Fruit fly (Drosophila melanogaster) whole organism, prepupa: ENCODE measurements around the gene CG3407.

Source experiments
- Blimp-1 ChIP-seq: fragments of 200-800 bp; sonication (Bioruptor generic); optimal IDR thresholded peaks from 3 replicates; lab custom pipeline; 2017; ENCODE audit warnings: missing biosample characterization, missing genetic modification characterization, mild to moderate bottlenecking, moderate library complexity, missing genetic modification reagents
- CG10631 ChIP-seq: fragments of 200-800 bp; sonication (Bioruptor generic); optimal IDR thresholded peaks from 2 replicates; lab custom pipeline; 2016; ENCODE audit warnings: missing biosample characterization, missing genetic modification characterization
- CG10669 ChIP-seq: fragments of 200-800 bp; sonication (Bioruptor generic); optimal IDR thresholded peaks from 3 replicates; lab custom pipeline; 2018; ENCODE audit warnings: missing biosample characterization, mild to moderate bottlenecking, missing genetic modification characterization, moderate library complexity
- CG11294 ChIP-seq: fragments of 200-800 bp; sonication (Bioruptor generic); IDR thresholded peaks from 2 replicates; pipeline ENCODE4 v1.3.6; 2022; ENCODE audit warnings: missing biosample characterization, missing genetic modification characterization
- CG11762 ChIP-seq: fragments of 200-800 bp; sonication (Bioruptor generic); optimal IDR thresholded peaks from 3 replicates; lab custom pipeline; 2016; ENCODE audit warnings: missing biosample characterization, missing genetic modification characterization; ENCODE audit not compliant: insufficient read depth
- CG11902 ChIP-seq: fragments of 200-800 bp; sonication (Bioruptor generic); optimal IDR thresholded peaks from 3 replicates; lab custom pipeline; 2016; ENCODE audit warnings: missing biosample characterization, missing genetic modification characterization
- CG15336 ChIP-seq: fragments of 200-800 bp; sonication (Bioruptor generic); IDR thresholded peaks from 2 replicates; pipeline ENCODE4 v1.3.6; 2022; ENCODE audit warnings: missing biosample characterization, missing genetic modification characterization
- CG16779 ChIP-seq: fragments of 200-800 bp; sonication (Bioruptor generic); optimal IDR thresholded peaks from 3 replicates; lab custom pipeline; 2017; ENCODE audit warnings: missing biosample characterization, mild to moderate bottlenecking, missing genetic modification characterization
- CG3032 ChIP-seq: fragments of 200-800 bp; optimal IDR thresholded peaks from 2 replicates; lab custom pipeline; 2019; ENCODE audit warnings: missing biosample characterization, mild to moderate bottlenecking, missing genetic modification characterization, moderate library complexity
- CG32006 ChIP-seq: fragments of 200-800 bp; sonication (Bioruptor generic); optimal IDR thresholded peaks from 3 replicates; lab custom pipeline; 2017; ENCODE audit warnings: missing biosample characterization, mild to moderate bottlenecking, missing genetic modification characterization
- CG34406 ChIP-seq: fragments of 200-800 bp; sonication (Bioruptor generic); optimal IDR thresholded peaks from 3 replicates; lab custom pipeline; 2016; ENCODE audit warnings: missing biosample characterization, missing genetic modification characterization
- CG3919 ChIP-seq: fragments of 200-800 bp; sonication (Bioruptor generic); optimal IDR thresholded peaks from 3 replicates; lab custom pipeline; 2016; ENCODE audit warnings: missing biosample characterization, missing genetic modification characterization
- CG6163 ChIP-seq: fragments of 200-800 bp; sonication (Bioruptor generic); IDR thresholded peaks from 3 replicates; pipeline ENCODE4 v1.3.6; 2022; ENCODE audit warnings: missing biosample characterization, missing genetic modification characterization
- CG6276 ChIP-seq: fragments of 200-800 bp; sonication (Bioruptor generic); optimal IDR thresholded peaks from 2 replicates; lab custom pipeline; 2017; ENCODE audit warnings: missing biosample characterization, mild to moderate bottlenecking, missing genetic modification characterization
- CG6808 ChIP-seq: fragments of 200-800 bp; sonication (Bioruptor generic); optimal IDR thresholded peaks from 3 replicates; lab custom pipeline; 2017; ENCODE audit warnings: missing biosample characterization, missing genetic modification characterization, mild to moderate bottlenecking, moderate library complexity, missing genetic modification reagents
- CG6854 ChIP-seq: fragments of 200-800 bp; sonication (Bioruptor generic); optimal IDR thresholded peaks from 2 replicates; lab custom pipeline; 2017; ENCODE audit warnings: missing biosample characterization, mild to moderate bottlenecking, missing genetic modification characterization
- CG7368 ChIP-seq: fragments of 200-800 bp; sonication (Bioruptor generic); optimal IDR thresholded peaks from 3 replicates; lab custom pipeline; 2016; ENCODE audit warnings: missing biosample characterization, missing genetic modification characterization
- CG8119 ChIP-seq: fragments of 200-800 bp; sonication (Bioruptor generic); IDR thresholded peaks from 3 replicates; pipeline ENCODE4 v1.3.6; 2022; ENCODE audit warnings: missing biosample characterization, missing genetic modification characterization
- CG8319 ChIP-seq: fragments of 200-800 bp; sonication (Bioruptor generic); optimal IDR thresholded peaks from 3 replicates; lab custom pipeline; 2016; ENCODE audit warnings: missing biosample characterization, missing genetic modification characterization
- CG8632 ChIP-seq: fragments of 200-800 bp; sonication (Bioruptor generic); optimal IDR thresholded peaks from 3 replicates; lab custom pipeline; 2016; ENCODE audit warnings: missing biosample characterization, missing genetic modification characterization
- CG9139 ChIP-seq: fragments of 200-800 bp; sonication (Bioruptor generic); optimal IDR thresholded peaks from 3 replicates; lab custom pipeline; 2017; ENCODE audit warnings: missing biosample characterization, mild to moderate bottlenecking, missing genetic modification characterization
- Eip78C ChIP-seq: fragments of 200-800 bp; sonication (Bioruptor generic); peaks from one replicate; lab custom pipeline; 2016; ENCODE audit warnings: missing biosample characterization, missing genetic modification characterization
- Eip93F ChIP-seq: fragments of 200-800 bp; sonication (Bioruptor generic); optimal IDR thresholded peaks from 2 replicates; lab custom pipeline; 2016; ENCODE audit warnings: missing biosample characterization, mild to moderate bottlenecking, missing genetic modification characterization
- Ets96B ChIP-seq: fragments of 200-800 bp; optimal IDR thresholded peaks from 2 replicates; lab custom pipeline; 2019; ENCODE audit warnings: missing biosample characterization, mild to moderate bottlenecking, missing genetic modification characterization, moderate library complexity
- Gug ChIP-seq: fragments of 200-800 bp; sonication (Bioruptor generic); IDR thresholded peaks from 2 replicates; pipeline ENCODE4 v1.3.6; 2022; ENCODE audit warnings: missing biosample characterization, missing genetic modification characterization
- Hr38 ChIP-seq: sonication (Bioruptor generic); optimal IDR thresholded peaks from 2 replicates; lab custom pipeline; 2016; ENCODE audit warnings: missing biosample characterization, missing genetic modification characterization
- Hr39 ChIP-seq: fragments of 200-800 bp; sonication (Bioruptor generic); optimal IDR thresholded peaks from 2 replicates; lab custom pipeline; 2016; ENCODE audit warnings: missing biosample characterization, missing genetic modification characterization
- Hr4 ChIP-seq: fragments of 200-800 bp; sonication (Bioruptor generic); optimal IDR thresholded peaks from 3 replicates; lab custom pipeline; 2016; ENCODE audit warnings: missing biosample characterization, missing genetic modification characterization
- Lpt ChIP-seq: fragments of 200-800 bp; sonication (Bioruptor generic); optimal IDR thresholded peaks from 3 replicates; lab custom pipeline; 2016; ENCODE audit warnings: missing biosample characterization, missing genetic modification characterization
- Smox ChIP-seq: fragments of 200-800 bp; sonication (Bioruptor generic); optimal IDR thresholded peaks from 3 replicates; lab custom pipeline; 2016; ENCODE audit warnings: missing biosample characterization, missing genetic modification characterization
- Sox102F ChIP-seq: fragments of 200-800 bp; sonication (Bioruptor generic); optimal IDR thresholded peaks from 2 replicates; lab custom pipeline; 2016; ENCODE audit warnings: missing biosample characterization, mild to moderate bottlenecking, missing genetic modification characterization
- Sox15 ChIP-seq: fragments of 200-800 bp; sonication (Bioruptor generic); optimal IDR thresholded peaks from 3 replicates; lab custom pipeline; 2016; ENCODE audit warnings: missing biosample characterization, missing genetic modification characterization
- achi ChIP-seq: fragments of 200-800 bp; sonication (Bioruptor generic); optimal IDR thresholded peaks from 3 replicates; lab custom pipeline; 2016; ENCODE audit warnings: missing biosample characterization, missing genetic modification characterization
- acj6 ChIP-seq: fragments of 200-800 bp; sonication (Bioruptor generic); optimal IDR thresholded peaks from 3 replicates; lab custom pipeline; 2016; ENCODE audit warnings: missing biosample characterization, missing genetic modification characterization
- cyc ChIP-seq: fragments of 200-800 bp; sonication (Bioruptor generic); optimal IDR thresholded peaks from 3 replicates; lab custom pipeline; 2016; ENCODE audit warnings: missing biosample characterization, missing genetic modification characterization
- dac ChIP-seq: fragments of 200-800 bp; sonication (Bioruptor generic); optimal IDR thresholded peaks from 2 replicates; lab custom pipeline; 2017; ENCODE audit warnings: missing biosample characterization, mild to moderate bottlenecking, missing genetic modification characterization
- eg ChIP-seq: fragments of 200-800 bp; sonication (Bioruptor generic); IDR thresholded peaks from 3 replicates; pipeline ENCODE4 v1.3.6; 2022; ENCODE audit warnings: missing biosample characterization, missing genetic modification characterization
- esn ChIP-seq: fragments of 200-800 bp; sonication (Bioruptor generic); optimal IDR thresholded peaks from 2 replicates; lab custom pipeline; 2016; ENCODE audit warnings: missing biosample characterization, mild to moderate bottlenecking, missing genetic modification characterization, moderate library complexity
- fd85E ChIP-seq: fragments of 200-800 bp; sonication (Bioruptor generic); optimal IDR thresholded peaks from 3 replicates; lab custom pipeline; 2016; ENCODE audit warnings: missing biosample characterization, missing genetic modification characterization
- spab ChIP-seq: fragments of 200-800 bp; sonication (Bioruptor generic); optimal IDR thresholded peaks from 2 replicates; lab custom pipeline; 2017; ENCODE audit warnings: missing biosample characterization, mild to moderate bottlenecking, missing genetic modification characterization, missing genetic modification reagents
- ss ChIP-seq, 2 experiments: fragments of 200-800 bp; sonication (Bioruptor generic); optimal IDR thresholded peaks; 2 replicates in 1 of 2; 3 replicates in 1 of 2; lab custom pipeline; 2017 to 2018; ENCODE audit warnings: mild to moderate bottlenecking in 2 of 2, missing biosample characterization in 2 of 2, missing genetic modification characterization in 2 of 2, moderate library complexity in 1 of 2
- svp ChIP-seq: fragments of 200-800 bp; sonication (Bioruptor generic); peaks from one replicate; lab custom pipeline; 2016; ENCODE audit warnings: missing biosample characterization, missing genetic modification characterization
- topi ChIP-seq: fragments of 200-800 bp; sonication (Bioruptor generic); optimal IDR thresholded peaks from 3 replicates; lab custom pipeline; 2016; ENCODE audit warnings: missing biosample characterization, missing genetic modification characterization
- vri ChIP-seq: fragments of 200-800 bp; sonication (Bioruptor generic); optimal IDR thresholded peaks from 3 replicates; lab custom pipeline; 2016; ENCODE audit warnings: missing biosample characterization, mild to moderate bottlenecking, missing genetic modification characterization

The CG3407 gene

dm6 chr2L:3823835-3824234 is 10.6 kb upstream of the CG3407 start:
- TF ChIP-seq Blimp-1 (GFP tag; lab: Kevin White, UChicago) (no peak), CG3919 (GFP tag; lab: Kevin White, UChicago) (no peak), CG11762 (GFP tag; lab: Kevin White, UChicago) (no peak), CG16779 (tag; lab: Kevin White, UChicago) (no peak), esn (no peak), CG34406 (no peak), CG32006 (no peak), Sox15 (no peak)

DNA sequence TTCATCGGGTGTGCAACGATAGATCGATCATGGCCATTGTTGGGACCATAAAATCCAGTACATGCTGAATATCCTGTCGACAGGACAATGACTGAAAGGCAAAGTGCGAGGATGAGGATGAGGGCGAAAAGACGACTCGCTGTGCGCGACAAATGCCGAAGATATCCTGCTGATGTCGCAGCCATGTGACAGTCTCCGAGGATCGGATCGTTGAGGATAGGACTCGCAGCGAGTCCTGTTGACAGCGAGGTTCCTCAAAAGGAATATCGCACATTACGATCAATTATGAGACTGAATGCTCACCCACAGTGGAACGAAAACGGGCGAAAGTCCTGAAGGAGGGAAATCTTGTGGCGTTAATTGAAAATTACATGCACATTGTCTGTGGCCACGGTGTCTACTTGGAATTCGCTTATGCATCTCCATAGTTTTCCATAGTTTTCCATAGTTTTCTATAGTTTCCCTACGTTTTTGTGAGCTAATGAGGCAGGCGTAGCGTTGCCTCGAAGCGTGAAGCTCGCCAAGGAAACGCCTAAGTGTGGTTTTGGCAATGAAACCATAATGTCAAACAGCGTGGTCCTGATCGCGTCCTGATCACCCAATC is 9.4 kb upstream of the CG3407 start:
- TF ChIP-seq CG8119 (no peak), CG6276 (GFP tag; lab: Kevin White, UChicago) (no peak), CG9139 (no peak), Sox102F (no peak), esn (no peak), achi (GFP tag; lab: Kevin White, UChicago) (no peak), CG8319 (no peak), CG6854 (no peak), Sox15 (no peak), CG11902 (GFP tag; lab: Kevin White, UChicago) (no peak), Eip93F (GFP tag; lab: Kevin White, UChicago) (no peak), Eip78C (no peak), vri (GFP tag; lab: Kevin White, UChicago) (no peak), ss (GFP tag; optimal IDR thresholded peaks at IDR 0.05; lab: Kevin White, UChicago) (no peak)

- TF ChIP-seq Hr38 (no peak), spab (no peak), Gug (no peak), CG6808 (GFP tag; lab: Kevin White, UChicago) (no peak), cyc (no peak), Smox (GFP tag; lab: Kevin White, UChicago) (no peak), CG3919 (GFP tag; lab: Kevin White, UChicago) (no peak), CG9139 (no peak), Hr39 (GFP tag; lab: Kevin White, UChicago) (no peak), CG10631 (GFP tag; lab: Kevin White, UChicago) (no peak), Ets96B (tag; lab: Kevin White, UChicago) (no peak), CG10669 (GFP tag; lab: Kevin White, UChicago) (no peak)
Measured at dm6 chr2L:3818903-3819302, 5.7 kb upstream of the CG3407 start.

DNA sequence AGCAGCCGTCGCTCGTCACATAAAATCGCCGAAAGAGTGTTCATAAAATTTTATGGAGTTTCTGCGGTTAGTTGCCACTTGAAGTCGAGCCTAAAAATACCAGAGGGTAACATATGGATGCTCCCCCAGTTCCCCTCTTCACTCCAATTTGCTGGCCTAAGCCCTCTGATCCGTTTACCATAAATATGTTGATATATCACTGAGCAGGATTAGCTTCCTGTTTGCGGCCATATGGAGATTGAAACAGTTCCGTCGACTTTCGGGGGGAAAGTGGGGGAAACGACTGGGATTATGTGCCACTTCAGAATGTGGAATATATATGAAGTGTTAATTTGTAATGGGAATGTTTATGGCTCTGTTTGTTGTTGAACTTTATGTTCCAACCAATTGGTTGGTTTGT is 953 bp upstream of the CG3407 start:
- TF ChIP-seq acj6 (GFP tag; lab: Kevin White, UChicago) (no peak), CG8632 (GFP tag; lab: Kevin White, UChicago) (no peak), svp (GFP tag; lab: Kevin White, UChicago) (no peak), Hr4 (no peak), CG11762 (GFP tag; lab: Kevin White, UChicago) (no peak)

dm6 chr2L:3806197-3807030 is 6.8 kb downstream of the CG3407 start:
- TF ChIP-seq Ets96B (tag; lab: Kevin White, UChicago): peak; percentile 35
- TF ChIP-seq eg: peak; percentile 74
- no peak for TF ChIP-seq fd85E (GFP tag; lab: Kevin White, UChicago)
- no peak for TF ChIP-seq topi
- TF ChIP-seq CG11902 (GFP tag; lab: Kevin White, UChicago): no peak
- TF ChIP-seq CG10631 (GFP tag; lab: Kevin White, UChicago): peak; percentile 17
- peak; percentile 13 for TF ChIP-seq CG7368
- no peak for TF ChIP-seq dac
- peak; percentile 11 for TF ChIP-seq CG34406
- TF ChIP-seq Sox102F: no peak
- TF ChIP-seq CG11294 (GFP tag; lab: Robert Waterston, UW): 0 out of 2 replicates have a peak, but pooled peaks have one; percentile 17
- peak; percentile 23 for TF ChIP-seq CG3032
- peak; percentile 40 for TF ChIP-seq Lpt
- peak; percentile 68; the same call in 2 of the 3 replicates for TF ChIP-seq CG6163 (GFP tag; lab: Robert Waterston, UW)
- TF ChIP-seq CG15336 (GFP tag; lab: Robert Waterston, UW): peak; percentile 66
- peak; percentile 42 for TF ChIP-seq achi (GFP tag; lab: Kevin White, UChicago)
